Worm (Caenorhabditis elegans) whole organism, L2 larva: ENCODE measurements around the gene F38B7.3.
A peak's percentile ranks its signal among the peaks of the same experiment; 100 is the strongest.

Experiments
- C34F6.9 ChIP-seq: fragments of 150-350 bp; optimal IDR thresholded peaks from 2 replicates; lab custom pipeline; 2014; ENCODE audit warnings: missing biosample characterization, missing genetic modification characterization
- F13H6.1 ChIP-seq: sonication (generic microtip); optimal IDR thresholded peaks from 2 replicates; lab custom pipeline; 2016; ENCODE audit warnings: missing genetic modification characterization, missing compliant biosample characterization
- R02D3.7 ChIP-seq: fragments of 150-350 bp; optimal IDR thresholded peaks from 2 replicates; lab custom pipeline; 2014; ENCODE audit warnings: missing biosample characterization, missing genetic modification characterization
- Y55F3AM.14 ChIP-seq: fragments of 200-800 bp; sonication (Bioruptor generic); optimal IDR thresholded peaks from 2 replicates; lab custom pipeline; 2018; ENCODE audit warnings: mild to moderate bottlenecking, missing genetic modification characterization, missing compliant biosample characterization
- ZK546.5 ChIP-seq: sonication (generic microtip); optimal IDR thresholded peaks from 2 replicates; lab custom pipeline; 2017; ENCODE audit warnings: missing biosample characterization, missing genetic modification characterization
- alr-1 ChIP-seq: fragments of 150-350 bp; optimal IDR thresholded peaks from 2 replicates; lab custom pipeline; 2014; ENCODE audit warnings: missing biosample characterization, missing genetic modification characterization
- aly-2 ChIP-seq: fragments of 150-350 bp; optimal IDR thresholded peaks from 2 replicates; lab custom pipeline; 2014; ENCODE audit warnings: missing biosample characterization, missing genetic modification characterization
- ama-1 ChIP-seq: fragments of 150-350 bp; optimal IDR thresholded peaks from 2 replicates; lab custom pipeline; 2018; ENCODE audit warnings: inconsistent platforms
- ceh-16 ChIP-seq: fragments of 150-350 bp; optimal IDR thresholded peaks from 2 replicates; lab custom pipeline; 2014; ENCODE audit warnings: missing biosample characterization, missing genetic modification characterization
- ceh-82 ChIP-seq: fragments of 150-350 bp; optimal IDR thresholded peaks from 2 replicates; lab custom pipeline; 2014; ENCODE audit warnings: missing biosample characterization, missing genetic modification characterization
- elt-1 ChIP-seq: fragments of 150-350 bp; optimal IDR thresholded peaks from 2 replicates; lab custom pipeline; 2014; ENCODE audit warnings: missing biosample characterization, missing genetic modification characterization
- fos-1 ChIP-seq: fragments of 150-350 bp; optimal IDR thresholded peaks from 2 replicates; lab custom pipeline; 2014; ENCODE audit warnings: missing biosample characterization, missing genetic modification characterization
- gmeb-1 ChIP-seq: fragments of 150-350 bp; optimal IDR thresholded peaks from 2 replicates; lab custom pipeline; 2014; ENCODE audit warnings: missing biosample characterization, missing genetic modification characterization
- lin-11 ChIP-seq: fragments of 150-350 bp; sonication (generic microtip); optimal IDR thresholded peaks from 2 replicates; lab custom pipeline; 2014; ENCODE audit warnings: missing biosample characterization, missing genetic modification characterization, inconsistent platforms, mixed read lengths
- lin-39 ChIP-seq: fragments of 150-350 bp; optimal IDR thresholded peaks from 2 replicates; lab custom pipeline; 2014; ENCODE audit warnings: missing biosample characterization, missing genetic modification reagents, missing genetic modification characterization
- mab-5 ChIP-seq: fragments of 150-350 bp; optimal IDR thresholded peaks from 2 replicates; lab custom pipeline; 2014; ENCODE audit warnings: missing biosample characterization, missing genetic modification characterization
- mbf-1 ChIP-seq: sonication (generic microtip); optimal IDR thresholded peaks from 2 replicates; lab custom pipeline; 2017; ENCODE audit warnings: missing biosample characterization, missing genetic modification characterization
- mdl-1 ChIP-seq, 2 experiments: fragments of 150-350 bp in 1 of 2; sonication (generic microtip) in 1 of 2; optimal IDR thresholded peaks; 2 replicates each; lab custom pipeline; 2017; ENCODE audit warnings: missing biosample characterization in 2 of 2, missing genetic modification characterization in 2 of 2
- nhr-129 ChIP-seq: fragments of 150-350 bp; optimal IDR thresholded peaks from 2 replicates; lab custom pipeline; 2014; ENCODE audit warnings: missing biosample characterization, missing genetic modification characterization
- nhr-21 ChIP-seq: fragments of 150-350 bp; optimal IDR thresholded peaks from 2 replicates; lab custom pipeline; 2014; ENCODE audit warnings: missing biosample characterization, missing genetic modification characterization
- nhr-237 ChIP-seq: fragments of 150-350 bp; optimal IDR thresholded peaks from 2 replicates; lab custom pipeline; 2014; ENCODE audit warnings: missing biosample characterization, missing genetic modification characterization
- nhr-25 ChIP-seq: fragments of 150-350 bp; sonication (generic microtip); optimal IDR thresholded peaks from 3 replicates; lab custom pipeline; 2014; ENCODE audit warnings: missing biosample characterization, missing genetic modification characterization
- nhr-6 ChIP-seq: fragments of 150-350 bp; optimal IDR thresholded peaks from 2 replicates; lab custom pipeline; 2014; ENCODE audit warnings: missing biosample characterization, missing genetic modification characterization
- nhr-77 ChIP-seq: fragments of 150-350 bp; optimal IDR thresholded peaks from 2 replicates; lab custom pipeline; 2014; ENCODE audit warnings: missing biosample characterization, missing genetic modification characterization
- peb-1 ChIP-seq: fragments of 150-350 bp; optimal IDR thresholded peaks from 2 replicates; lab custom pipeline; 2014; ENCODE audit warnings: missing biosample characterization, missing genetic modification characterization
- sem-4 ChIP-seq: fragments of 150-350 bp; optimal IDR thresholded peaks from 2 replicates; lab custom pipeline; 2014; ENCODE audit warnings: missing biosample characterization, missing genetic modification reagents, missing genetic modification characterization
- skn-1 ChIP-seq: sonication (generic microtip); optimal IDR thresholded peaks from 2 replicates; lab custom pipeline; 2017; ENCODE audit warnings: missing biosample characterization, missing genetic modification characterization
- sma-9 ChIP-seq, 2 experiments: fragments of 150-350 bp in 1 of 2; sonication (generic microtip) in 1 of 2; optimal IDR thresholded peaks; 2 replicates each; lab custom pipeline; 2014 to 2016; ENCODE audit warnings: missing genetic modification characterization in 2 of 2, mild to moderate bottlenecking in 1 of 2, missing biosample characterization in 1 of 2, missing compliant biosample characterization in 1 of 2, missing genetic modification reagents in 1 of 2, moderate library complexity in 1 of 2
- snpc-4 ChIP-seq: fragments of 150-350 bp; optimal IDR thresholded peaks from 2 replicates; lab custom pipeline; 2014; ENCODE audit warnings: missing biosample characterization, missing genetic modification characterization
- unc-39 ChIP-seq: fragments of 150-350 bp; optimal IDR thresholded peaks from 2 replicates; lab custom pipeline; 2014; ENCODE audit warnings: missing biosample characterization, missing genetic modification characterization
- unc-55 ChIP-seq: fragments of 150-350 bp; sonication (generic microtip); optimal IDR thresholded peaks from 3 replicates; lab custom pipeline; 2014; ENCODE audit warnings: missing biosample characterization, missing genetic modification reagents, missing genetic modification characterization
- unc-62 ChIP-seq: fragments of 150-350 bp; optimal IDR thresholded peaks from 2 replicates; lab custom pipeline; 2014; ENCODE audit warnings: missing biosample characterization, missing genetic modification reagents, missing genetic modification characterization
- zag-1 ChIP-seq: fragments of 150-350 bp; optimal IDR thresholded peaks from 2 replicates; lab custom pipeline; 2014; ENCODE audit warnings: missing biosample characterization, missing genetic modification characterization
- ztf-11 ChIP-seq: sonication (generic microtip); optimal IDR thresholded peaks from 2 replicates; lab custom pipeline; 2017; ENCODE audit warnings: missing biosample characterization, missing genetic modification characterization
- ztf-4 ChIP-seq: fragments of 150-350 bp; optimal IDR thresholded peaks from 2 replicates; lab custom pipeline; 2014; ENCODE audit warnings: missing biosample characterization, missing genetic modification characterization

F38B7.3 gene

ce11 chrV:11552379-11552778 is 3.5 kb downstream of the F38B7.3 start, which contains the start of gene srx-85:
TSS of gene srx-85 (plus strand) at chrV:11552679.
- no peak for TF ChIP-seq ztf-11
- no peak for TF ChIP-seq elt-1
- TF ChIP-seq nhr-6 (tag; lab: Kevin White, UChicago) = no peak
- no peak for TF ChIP-seq nhr-25 (tag; lab: Kevin White, UChicago)
- TF ChIP-seq, all 48 proteins: peak for 0

ce11 chrV:11554260-11554659 is 5.4 kb downstream of the F38B7.3 start, which contains the start of gene duo-1:
TSS of gene duo-1 (plus strand) at chrV:11554630.
- TF ChIP-seq sem-4 (tag; lab: Kevin White, UChicago) = no peak
- TF ChIP-seq nhr-77 (tag; lab: Kevin White, UChicago) = no peak
- TF ChIP-seq F13H6.1 (tag; lab: Kevin White, UChicago) = no peak
- TF ChIP-seq skn-1 (tag; lab: Kevin White, UChicago) = no peak
- TF ChIP-seq unc-55 (GFP tag; lab: Kevin White, UChicago) = no peak
- no peak for TF ChIP-seq lin-11
- no peak for TF ChIP-seq lin-39
- TF ChIP-seq gmeb-1 (tag; lab: Kevin White, UChicago) = no peak
- TF ChIP-seq nhr-6 (tag; lab: Kevin White, UChicago) = no peak
- TF ChIP-seq zag-1 (tag; lab: Kevin White, UChicago) = no peak
- no peak for TF ChIP-seq elt-1
- TF ChIP-seq sma-9 (GFP tag; optimal IDR thresholded peaks at IDR 0.05; lab: Kevin White, UChicago) = no peak
- no peak for TF ChIP-seq sma-9 (tag; optimal IDR thresholded peaks at IDR 0.05; lab: Kevin White, UChicago)
- no peak for TF ChIP-seq nhr-237
- no peak for TF ChIP-seq ceh-16 (tag; lab: Kevin White, UChicago)
- TF ChIP-seq ztf-11 = no peak
- no peak for TF ChIP-seq aly-2 (tag; lab: Kevin White, UChicago)
- TF ChIP-seq snpc-4 (tag; lab: Kevin White, UChicago) = no peak
- no peak for TF ChIP-seq unc-62 (GFP tag; lab: Kevin White, UChicago)
- no peak for TF ChIP-seq peb-1

ce11 chrV:11562643-11563042 is 13.7 kb downstream of the F38B7.3 start, which contains the start of gene srx-86:
TSS of gene srx-86 (plus strand) at chrV:11562943.
- TF ChIP-seq mab-5 (tag; lab: Kevin White, UChicago) (no peak), mdl-1 (tag; optimal IDR thresholded peaks at IDR 0.05; lab: Kevin White, UChicago) (no peak), nhr-21 (no peak), nhr-129 (no peak), aly-2 (tag; lab: Kevin White, UChicago) (no peak), alr-1 (tag; lab: Kevin White, UChicago) (no peak), sma-9 (GFP tag; optimal IDR thresholded peaks at IDR 0.05; lab: Kevin White, UChicago) (no peak), sma-9 (tag; optimal IDR thresholded peaks at IDR 0.05; lab: Kevin White, UChicago) (no peak), ceh-16 (tag; lab: Kevin White, UChicago) (no peak)

ce11 chrV:11564573-11564972 is 15.7 kb downstream of the F38B7.3 start, which contains the start of gene srx-87:
TSS of gene srx-87 (plus strand) at chrV:11564873.
- TF ChIP-seq nhr-21 = no peak
- TF ChIP-seq ceh-16 (tag; lab: Kevin White, UChicago) = no peak
- no peak for TF ChIP-seq unc-39 (tag; lab: Kevin White, UChicago)
- TF ChIP-seq mbf-1 (tag; lab: Kevin White, UChicago) = no peak
- TF ChIP-seq, all 48 proteins: peak for 0

ce11 chrV:11570169-11570651 is 21.3 kb downstream of the F38B7.3 start, which contains the start of the genes nhr-101 and pms-2:
TSS of gene nhr-101 (plus strand) at chrV:11570476.
TSS of gene pms-2 (minus strand) at chrV:11570601.
- TF ChIP-seq C34F6.9 (tag; lab: Kevin White, UChicago) (no peak), ztf-11 (no peak), R02D3.7 (tag; lab: Kevin White, UChicago) (no peak), alr-1 (tag; lab: Kevin White, UChicago) (no peak), ceh-82 (tag; lab: Kevin White, UChicago) (no peak), Y55F3AM.14 (GFP tag; lab: Kevin White, UChicago) (no peak), fos-1 (peak; percentile 6), zag-1 (tag; lab: Kevin White, UChicago) (no peak), nhr-129 (peak; percentile 41), ama-1 (lab: Kevin White, UChicago) (no peak), skn-1 (tag; lab: Kevin White, UChicago) (no peak), mdl-1 (tag; optimal IDR thresholded peaks at IDR 0.05; lab: Kevin White, UChicago) (no peak), nhr-21 (peak; percentile 4), ceh-16 (tag; lab: Kevin White, UChicago) (no peak), F13H6.1 (tag; lab: Kevin White, UChicago) (no peak), ZK546.5 (tag; lab: Kevin White, UChicago) (no peak), ztf-4 (tag; lab: Kevin White, UChicago) (peak; percentile 1), sma-9 (GFP tag; optimal IDR thresholded peaks at IDR 0.05; lab: Kevin White, UChicago) (peak; percentile 42), sma-9 (tag; optimal IDR thresholded peaks at IDR 0.05; lab: Kevin White, UChicago) (no peak), nhr-6 (tag; lab: Kevin White, UChicago) (no peak)
